Worm (Caenorhabditis elegans) whole organism, L2 larva: Measurements from ENCODE around the gene dnpp-1.

Experiments used
- aly-2 ChIP-seq: fragments of 150-350 bp; optimal IDR thresholded peaks from 2 replicates; lab custom pipeline; 2014; ENCODE audit warnings: missing biosample characterization, missing genetic modification characterization
- ama-1 ChIP-seq: fragments of 150-350 bp; optimal IDR thresholded peaks from 2 replicates; lab custom pipeline; 2018; ENCODE audit warnings: inconsistent platforms
- blmp-1 ChIP-seq: sonication (generic microtip); optimal IDR thresholded peaks from 2 replicates; lab custom pipeline; 2017; ENCODE audit warnings: missing genetic modification characterization, mild to moderate bottlenecking, missing compliant biosample characterization, antibody characterized with exemption, moderate library complexity; ENCODE audit not compliant: insufficient read depth
- egl-27 ChIP-seq: sonication (generic microtip); optimal IDR thresholded peaks from 3 replicates; lab custom pipeline; 2017; ENCODE audit warnings: missing biosample characterization, missing genetic modification reagents, missing genetic modification characterization
- elt-1 ChIP-seq: fragments of 150-350 bp; optimal IDR thresholded peaks from 2 replicates; lab custom pipeline; 2014; ENCODE audit warnings: missing biosample characterization, missing genetic modification characterization
- fos-1 ChIP-seq: fragments of 150-350 bp; optimal IDR thresholded peaks from 2 replicates; lab custom pipeline; 2014; ENCODE audit warnings: missing biosample characterization, missing genetic modification characterization
- lsy-2 ChIP-seq, 2 experiments: fragments of 150-350 bp in 1 of 2; sonication (generic microtip) in 1 of 2; optimal IDR thresholded peaks; 2 replicates each; lab custom pipeline; 2014 to 2017; ENCODE audit warnings: missing biosample characterization in 2 of 2, missing genetic modification characterization in 2 of 2
- mdl-1 ChIP-seq, 2 experiments: fragments of 150-350 bp in 1 of 2; sonication (generic microtip) in 1 of 2; optimal IDR thresholded peaks; 2 replicates each; lab custom pipeline; 2017; ENCODE audit warnings: missing biosample characterization in 2 of 2, missing genetic modification characterization in 2 of 2
- unc-62 ChIP-seq: fragments of 150-350 bp; optimal IDR thresholded peaks from 2 replicates; lab custom pipeline; 2014; ENCODE audit warnings: missing biosample characterization, missing genetic modification reagents, missing genetic modification characterization
- ztf-11 ChIP-seq: sonication (generic microtip); optimal IDR thresholded peaks from 2 replicates; lab custom pipeline; 2017; ENCODE audit warnings: missing biosample characterization, missing genetic modification characterization

ce11 chrIII:5846412-5846811 lies 17.2 kb downstream of the dnpp-1 start:
- TF ChIP-seq elt-1 (tag; lab: Kevin White, UChicago), result no peak
- TF ChIP-seq mdl-1 (tag; optimal IDR thresholded peaks at IDR 0.05; lab: Kevin White, UChicago), result no peak
- no peak for TF ChIP-seq unc-62 (GFP tag; lab: Kevin White, UChicago)
- no peak for TF ChIP-seq ztf-11
- TF ChIP-seq egl-27 (tag; lab: Kevin White, UChicago), result no peak
- no peak for TF ChIP-seq ama-1 (lab: Kevin White, UChicago)
- TF ChIP-seq blmp-1 (tag; lab: Kevin White, UChicago), result no peak
- TF ChIP-seq fos-1 (tag; lab: Kevin White, UChicago), result no peak
- no peak for TF ChIP-seq lsy-2 (tag; optimal IDR thresholded peaks at IDR 0.05; lab: Kevin White, UChicago)
- TF ChIP-seq aly-2 (tag; lab: Kevin White, UChicago), result no peak
